Worm (Caenorhabditis elegans) whole organism, L4 larva: ENCODE measurements around the gene F58E6.5.
A peak's percentile ranks its signal among the peaks of the same experiment; 100 is the strongest.

Source experiments
- F49E8.2 ChIP-seq: sonication (generic microtip); optimal IDR thresholded peaks from 2 replicates; lab custom pipeline; 2016; ENCODE audit warnings: missing compliant biosample characterization, mild to moderate bottlenecking, missing genetic modification characterization, borderline replicate concordance
- R02D3.7 ChIP-seq: fragments of 150-350 bp; sonication (generic microtip); optimal IDR thresholded peaks from 3 replicates; lab custom pipeline; 2014; ENCODE audit warnings: missing biosample characterization, missing genetic modification characterization
- T20F7.1 ChIP-seq: fragments of 200-800 bp; sonication (Bioruptor generic); optimal IDR thresholded peaks from 2 replicates; lab custom pipeline; 2018; ENCODE audit warnings: mild to moderate bottlenecking, missing genetic modification characterization, missing compliant biosample characterization
- T26A8.4 ChIP-seq: fragments of 200-800 bp; sonication (Bioruptor generic); IDR thresholded peaks from 2 replicates; pipeline ENCODE4 v1.3.6; 2022; ENCODE audit warnings: missing genetic modification characterization, missing compliant biosample characterization
- Y48G9A.11 ChIP-seq: fragments of 200-800 bp; sonication (Bioruptor generic); IDR thresholded peaks from 2 replicates; pipeline ENCODE4 v1.3.6; 2022; ENCODE audit warnings: missing genetic modification reagents, missing genetic modification characterization, missing compliant biosample characterization
- Y5F2A.4 ChIP-seq: fragments of 200-800 bp; sonication (Bioruptor generic); optimal IDR thresholded peaks from 2 replicates; lab custom pipeline; 2018; ENCODE audit warnings: mild to moderate bottlenecking, missing genetic modification characterization, missing compliant biosample characterization
- Y75B8A.6 ChIP-seq: fragments of 200-800 bp; sonication (Bioruptor generic); IDR thresholded peaks from 2 replicates; pipeline ENCODE4 v1.3.6; 2022; ENCODE audit warnings: missing genetic modification reagents, missing genetic modification characterization, missing compliant biosample characterization
- ZK546.5 ChIP-seq, 2 experiments: sonication (generic microtip); optimal IDR thresholded peaks; 2 replicates each; lab custom pipeline; 2017; ENCODE audit warnings: missing biosample characterization in 2 of 2, missing genetic modification characterization in 2 of 2
- aha-1 ChIP-seq: fragments of 150-350 bp; peaks from one replicate; lab custom pipeline; 2014; ENCODE audit warnings: missing biosample characterization, missing genetic modification characterization
- aly-2 ChIP-seq: sonication (generic microtip); optimal IDR thresholded peaks from 2 replicates; lab custom pipeline; 2018; ENCODE audit warnings: missing biosample characterization, missing genetic modification characterization
- ceh-20 ChIP-seq: fragments of 200-800 bp; sonication (Bioruptor generic); IDR thresholded peaks from 2 replicates; pipeline ENCODE4 v1.3.6; 2022; ENCODE audit warnings: missing genetic modification reagents, missing genetic modification characterization, missing compliant biosample characterization
- ceh-28 ChIP-seq: fragments of 150-350 bp; optimal IDR thresholded peaks from 2 replicates; lab custom pipeline; 2014; ENCODE audit warnings: missing biosample characterization, missing genetic modification reagents, missing genetic modification characterization
- ceh-44 ChIP-seq: fragments of 200-800 bp; sonication (Bioruptor generic); IDR thresholded peaks from 2 replicates; pipeline ENCODE4 v1.3.6; 2022; ENCODE audit warnings: missing genetic modification reagents, missing genetic modification characterization, missing compliant biosample characterization
- ceh-82 ChIP-seq: sonication (generic microtip); optimal IDR thresholded peaks from 2 replicates; lab custom pipeline; 2017; ENCODE audit warnings: missing biosample characterization, missing genetic modification characterization
- ces-1 ChIP-seq: fragments of 150-350 bp; sonication (generic microtip); optimal IDR thresholded peaks from 4 replicates; lab custom pipeline; 2014; ENCODE audit warnings: missing biosample characterization, missing genetic modification reagents, missing genetic modification characterization
- cey-2 ChIP-seq: sonication (generic microtip); optimal IDR thresholded peaks from 3 replicates; lab custom pipeline; 2017; ENCODE audit warnings: missing genetic modification characterization, mild to moderate bottlenecking, missing compliant biosample characterization, antibody characterized with exemption, borderline replicate concordance; ENCODE audit not compliant: insufficient read depth
- ctbp-1 ChIP-seq: fragments of 200-800 bp; sonication (Bioruptor generic); IDR thresholded peaks from 2 replicates; pipeline ENCODE4 v1.3.6; 2022; ENCODE audit warnings: missing genetic modification reagents, missing genetic modification characterization, missing compliant biosample characterization
- daf-12 ChIP-seq: fragments of 150-350 bp; optimal IDR thresholded peaks from 2 replicates; lab custom pipeline; 2014; ENCODE audit warnings: missing biosample characterization, missing genetic modification reagents, missing genetic modification characterization
- daf-8 ChIP-seq: fragments of 200-800 bp; sonication (Bioruptor generic); IDR thresholded peaks from 2 replicates; pipeline ENCODE4 v1.3.6; 2022; ENCODE audit warnings: missing genetic modification characterization, missing compliant biosample characterization
- dmd-8 ChIP-seq: fragments of 200-800 bp; sonication (Bioruptor generic); IDR thresholded peaks from 2 replicates; pipeline ENCODE4 v1.3.6; 2022; ENCODE audit warnings: missing genetic modification characterization, missing compliant biosample characterization
- fkh-10 ChIP-seq: fragments of 150-350 bp; optimal IDR thresholded peaks from 2 replicates; lab custom pipeline; 2014; ENCODE audit warnings: missing biosample characterization, missing genetic modification reagents, missing genetic modification characterization
- fos-1 ChIP-seq: fragments of 150-350 bp; optimal IDR thresholded peaks from 2 replicates; lab custom pipeline; 2014; ENCODE audit warnings: missing biosample characterization, missing genetic modification characterization
- hlh-11 ChIP-seq: fragments of 200-800 bp; sonication (Bioruptor generic); optimal IDR thresholded peaks from 2 replicates; lab custom pipeline; 2018; ENCODE audit warnings: mild to moderate bottlenecking, missing genetic modification characterization, missing compliant biosample characterization
- hlh-30 ChIP-seq: sonication (generic microtip); optimal IDR thresholded peaks from 2 replicates; lab custom pipeline; 2017; ENCODE audit warnings: antibody characterized with exemption, mild to moderate bottlenecking, missing genetic modification characterization, missing compliant biosample characterization; ENCODE audit not compliant: insufficient read depth
- lim-7 ChIP-seq: fragments of 200-800 bp; sonication (Bioruptor generic); IDR thresholded peaks from 2 replicates; pipeline ENCODE4 v1.3.6; 2022; ENCODE audit warnings: missing genetic modification characterization, missing compliant biosample characterization
- lin-13 ChIP-seq: fragments of 150-350 bp; optimal IDR thresholded peaks from 2 replicates; lab custom pipeline; 2014; ENCODE audit warnings: missing biosample characterization, missing genetic modification reagents, missing genetic modification characterization
- lin-29 ChIP-seq: fragments of 200-800 bp; sonication (Bioruptor generic); IDR thresholded peaks from 2 replicates; pipeline ENCODE4 v1.3.6; 2022; ENCODE audit warnings: missing genetic modification reagents, missing genetic modification characterization, missing compliant biosample characterization
- lin-39 ChIP-seq: fragments of 150-350 bp; optimal IDR thresholded peaks from 2 replicates; lab custom pipeline; 2014; ENCODE audit warnings: missing biosample characterization, missing genetic modification reagents, missing genetic modification characterization
- mep-1 ChIP-seq: fragments of 150-350 bp; sonication (generic microtip); optimal IDR thresholded peaks from 3 replicates; lab custom pipeline; 2014; ENCODE audit warnings: missing biosample characterization, missing genetic modification characterization
- mxl-3 ChIP-seq: fragments of 200-800 bp; sonication (Bioruptor generic); optimal IDR thresholded peaks from 2 replicates; lab custom pipeline; 2018; ENCODE audit warnings: mild to moderate bottlenecking, missing genetic modification characterization, missing compliant biosample characterization
- nhr-28 ChIP-seq: fragments of 150-350 bp; optimal IDR thresholded peaks from 2 replicates; lab custom pipeline; 2014; ENCODE audit warnings: missing biosample characterization, missing genetic modification characterization
- nhr-41 ChIP-seq: fragments of 200-800 bp; sonication (Bioruptor generic); IDR thresholded peaks from 2 replicates; pipeline ENCODE4 v1.3.6; 2022; ENCODE audit warnings: missing genetic modification reagents, missing genetic modification characterization, missing compliant biosample characterization
- nhr-42 ChIP-seq: fragments of 200-800 bp; sonication (Bioruptor generic); IDR thresholded peaks from 2 replicates; pipeline ENCODE4 v1.3.6; 2022; ENCODE audit warnings: missing genetic modification characterization, missing compliant biosample characterization
- nhr-48 ChIP-seq: sonication (generic microtip); optimal IDR thresholded peaks from 2 replicates; lab custom pipeline; 2016; ENCODE audit warnings: mild to moderate bottlenecking, missing genetic modification characterization, missing compliant biosample characterization
- nhr-6 ChIP-seq: fragments of 150-350 bp; optimal IDR thresholded peaks from 2 replicates; lab custom pipeline; 2014; ENCODE audit warnings: missing biosample characterization, missing genetic modification characterization
- rbr-2 ChIP-seq: sonication (generic microtip); optimal IDR thresholded peaks from 2 replicates; lab custom pipeline; 2016; ENCODE audit warnings: missing genotype, missing genetic modification characterization, missing compliant biosample characterization
- spr-3 ChIP-seq: fragments of 200-800 bp; sonication (Bioruptor generic); optimal IDR thresholded peaks from 2 replicates; lab custom pipeline; 2018; ENCODE audit warnings: mild to moderate bottlenecking, missing genetic modification characterization, missing compliant biosample characterization
- tag-97 ChIP-seq: fragments of 200-800 bp; sonication (Bioruptor generic); IDR thresholded peaks from 2 replicates; pipeline ENCODE4 v1.3.6; 2022; ENCODE audit warnings: missing genetic modification characterization, missing compliant biosample characterization
- unc-130 ChIP-seq: sonication (generic microtip); optimal IDR thresholded peaks from 2 replicates; lab custom pipeline; 2016; ENCODE audit warnings: missing genetic modification reagents, missing genetic modification characterization, missing compliant biosample characterization
- unc-62 ChIP-seq, 3 experiments: fragments of 150-350 bp in 1 of 3; sonication (generic microtip); optimal IDR thresholded peaks in 2 of 3; peaks in 1 of 3; 1 replicate in 1 of 3; 2 replicates in 2 of 3; lab custom pipeline; 2014 to 2017; ENCODE audit warnings: missing biosample characterization in 3 of 3, missing genetic modification characterization in 3 of 3, missing genetic modification reagents in 3 of 3, missing genotype in 1 of 3
- ztf-11 ChIP-seq: fragments of 150-350 bp; optimal IDR thresholded peaks from 2 replicates; lab custom pipeline; 2014; ENCODE audit warnings: missing biosample characterization, missing genetic modification characterization
- ztf-7 ChIP-seq: fragments of 150-350 bp; optimal IDR thresholded peaks from 2 replicates; lab custom pipeline; 2014; ENCODE audit warnings: missing biosample characterization, missing genetic modification characterization

F58E6.5 gene

ce11 chrV:9753554-9753953 is 805 bp downstream of the F58E6.5 start:
- TF ChIP-seq mep-1 (tag; lab: Kevin White, UChicago), result no peak
- no peak for TF ChIP-seq nhr-42 (GFP tag; lab: Robert Waterston, UW)
- TF ChIP-seq dmd-8 (GFP tag; lab: Robert Waterston, UW), result 0 out of 2 replicates have a peak, but pooled peaks have one; percentile 53
- no peak for TF ChIP-seq rbr-2 (tag; lab: Kevin White, UChicago)

- no peak for TF ChIP-seq Y75B8A.6
- TF ChIP-seq lin-13 (GFP tag; lab: Kevin White, UChicago), result no peak
- TF ChIP-seq nhr-6 (tag; lab: Kevin White, UChicago), result no peak
- no peak for TF ChIP-seq ZK546.5 (tag; optimal IDR thresholded peaks at IDR 0.05; lab: Kevin White, UChicago)
- no peak for TF ChIP-seq cey-2 (tag; lab: Kevin White, UChicago)
- no peak for TF ChIP-seq ztf-11
- no peak for TF ChIP-seq ces-1 (GFP tag; lab: Kevin White, UChicago)
- no peak for TF ChIP-seq ztf-7
- TF ChIP-seq nhr-28 (tag; lab: Kevin White, UChicago), result no peak
- TF ChIP-seq ceh-20, result no peak
- no peak for TF ChIP-seq F49E8.2 (tag; lab: Kevin White, UChicago)
- no peak for TF ChIP-seq lim-7
- no peak for TF ChIP-seq lin-39 (tag; lab: Kevin White, UChicago)
- TF ChIP-seq lin-29 (GFP tag; lab: Robert Waterston, UW), result no peak
- no peak for TF ChIP-seq daf-12
- TF ChIP-seq unc-62 (GFP tag; optimal IDR thresholded peaks at IDR 0.05 in 1 of 2; lab: Kevin White, UChicago), result no peak
- no peak for TF ChIP-seq unc-62 (tag; optimal IDR thresholded peaks at IDR 0.05; lab: Kevin White, UChicago)
- TF ChIP-seq, all 104 proteins: peak for 0
Measured at ce11 chrV:9752918-9753317, 1.4 kb downstream of the F58E6.5 start, which contains the start of gene F58E6.6. F58E6.6 (minus strand) TSS chrV:9753018.

ce11 chrV:9750308-9750707 is 4.1 kb downstream of the F58E6.5 start, which contains the start of gene F58E6.4:
F58E6.4 (minus strand) TSS chrV:9750408.
- TF ChIP-seq nhr-41 (GFP tag; lab: Robert Waterston, UW), result no peak
- no peak for TF ChIP-seq aha-1 (tag; lab: Kevin White, UChicago)
- TF ChIP-seq T26A8.4 (GFP tag; lab: Robert Waterston, UW), result no peak
- TF ChIP-seq nhr-48 (tag; lab: Kevin White, UChicago), result no peak
- TF ChIP-seq Y5F2A.4 (GFP tag; lab: Kevin White, UChicago), result no peak
- TF ChIP-seq unc-130, result no peak
- no peak for TF ChIP-seq cey-2 (tag; lab: Kevin White, UChicago)
- no peak for TF ChIP-seq R02D3.7 (tag; lab: Kevin White, UChicago)
- no peak for TF ChIP-seq hlh-11 (tag; lab: Kevin White, UChicago)
- TF ChIP-seq ceh-28 (tag; lab: Kevin White, UChicago), result no peak
- TF ChIP-seq fkh-10, result no peak
- no peak for TF ChIP-seq fos-1 (tag; lab: Kevin White, UChicago)
- TF ChIP-seq dmd-8 (GFP tag; lab: Robert Waterston, UW), result no peak
- TF ChIP-seq hlh-30 (tag; lab: Kevin White, UChicago), result no peak
- no peak for TF ChIP-seq daf-8 (GFP tag; lab: Robert Waterston, UW)

DNA sequence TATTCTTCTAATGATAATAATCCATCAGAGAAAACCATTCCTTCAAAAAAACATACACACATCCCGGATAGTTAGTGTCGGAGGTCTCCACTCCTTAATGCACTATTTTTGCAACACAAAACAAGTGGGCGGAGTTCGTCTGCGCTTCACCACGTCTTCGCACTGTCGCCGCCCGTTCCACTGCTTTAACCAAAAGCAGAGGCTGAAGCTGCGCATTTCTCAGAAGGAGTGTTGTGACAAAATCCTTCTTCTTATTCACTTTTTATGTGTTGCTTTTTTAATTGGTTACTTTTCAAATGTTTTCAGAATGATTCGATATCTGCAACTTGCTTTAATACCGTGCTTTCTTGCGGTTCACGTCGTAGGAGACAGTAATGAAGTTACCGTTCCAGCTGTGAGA is 9.4 kb downstream of the F58E6.5 start, which contains the start of gene F58E6.13:
Gene F58E6.13, plus strand, starts transcription at position 301 of the 400 bp plus-strand sequence.
- TF ChIP-seq ceh-82 (tag; lab: Kevin White, UChicago) (no peak), ztf-7 (no peak), T26A8.4 (GFP tag; lab: Robert Waterston, UW) (no peak), Y48G9A.11 (GFP tag; lab: Robert Waterston, UW) (no peak), tag-97 (GFP tag; lab: Robert Waterston, UW) (no peak), aha-1 (tag; lab: Kevin White, UChicago) (no peak), mxl-3 (GFP tag; lab: Kevin White, UChicago) (no peak), unc-130 (no peak), T20F7.1 (GFP tag; lab: Kevin White, UChicago) (no peak), lin-13 (GFP tag; lab: Kevin White, UChicago) (no peak), ctbp-1 (GFP tag; lab: Robert Waterston, UW) (no peak), ceh-44 (no peak), unc-62 (GFP tag; optimal IDR thresholded peaks at IDR 0.05 in 1 of 2; lab: Kevin White, UChicago) (no peak), unc-62 (tag; optimal IDR thresholded peaks at IDR 0.05; lab: Kevin White, UChicago) (no peak), daf-12 (no peak), aly-2 (tag; lab: Kevin White, UChicago) (no peak), spr-3 (no peak)
